Fruit fly (Drosophila melanogaster) whole organism, prepupa: Measurements from ENCODE around the gene eIF3e.

ENCODE experiments used
- CG8319 ChIP-seq: fragments of 200-800 bp; sonication (Bioruptor generic); optimal IDR thresholded peaks from 3 replicates; lab custom pipeline; 2016; ENCODE audit warnings: missing biosample characterization, missing genetic modification characterization
- Hr4 ChIP-seq: fragments of 200-800 bp; sonication (Bioruptor generic); optimal IDR thresholded peaks from 3 replicates; lab custom pipeline; 2016; ENCODE audit warnings: missing biosample characterization, missing genetic modification characterization
- ss ChIP-seq, 2 experiments: fragments of 200-800 bp; sonication (Bioruptor generic); optimal IDR thresholded peaks; 2 replicates in 1 of 2; 3 replicates in 1 of 2; lab custom pipeline; 2017 to 2018; ENCODE audit warnings: mild to moderate bottlenecking in 2 of 2, missing biosample characterization in 2 of 2, missing genetic modification characterization in 2 of 2, moderate library complexity in 1 of 2

DNA sequence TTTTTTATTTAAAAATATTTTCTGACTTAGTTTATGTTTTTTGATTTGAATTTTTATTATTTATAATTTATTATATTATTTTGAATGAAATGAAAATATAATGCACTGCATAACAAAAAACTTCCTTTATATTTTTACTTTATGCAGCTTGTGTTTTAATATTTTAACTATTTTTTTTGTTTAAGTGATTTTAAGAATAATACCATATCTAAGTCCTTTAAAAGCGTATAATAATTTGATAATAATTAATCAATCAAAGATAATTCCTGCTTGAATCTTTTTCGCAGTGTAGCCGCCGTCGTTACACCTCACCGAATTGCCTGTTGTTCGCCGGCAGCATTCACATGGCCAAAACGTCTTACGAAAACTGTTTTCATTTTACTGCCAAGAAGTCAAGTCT lies 38.5 kb upstream of the eIF3e start:
- no peak for TF ChIP-seq CG8319 (GFP tag; lab: Kevin White, UChicago)
- TF ChIP-seq Hr4 = no peak
- peak in 1 of 2 experiments; percentile 15 for TF ChIP-seq ss (GFP tag; optimal IDR thresholded peaks at IDR 0.05; lab: Kevin White, UChicago)
